Worm (Caenorhabditis elegans): ENCODE measurements around the gene fbxb-22.

The fbxb-22 gene

DNA sequence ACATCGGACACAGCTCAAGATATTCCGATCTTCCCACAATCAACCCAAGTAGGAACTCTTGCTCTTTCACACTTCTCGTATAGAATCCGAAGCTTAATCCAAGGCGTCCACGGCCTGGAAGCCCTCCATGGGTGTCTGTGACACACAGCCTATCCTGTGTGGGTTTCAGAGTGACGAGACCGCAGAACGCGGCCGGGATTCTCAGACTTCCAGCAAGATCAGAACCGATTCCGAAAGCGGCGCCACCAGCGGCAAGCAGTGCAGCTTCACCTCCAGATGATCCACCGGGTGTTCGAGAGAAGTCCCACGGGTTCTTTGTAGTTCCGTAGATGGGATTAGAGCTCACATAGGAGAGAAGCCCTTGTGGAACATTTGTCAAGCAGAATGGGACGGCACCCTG, 19.2 kb upstream of the fbxb-22 start:
- TF ChIP-seq dmd-4 (tag; optimal IDR thresholded peaks at IDR 0.05; ENCODE audit: borderline replicate concordance) (no peak), eyg-1 (tag; optimal IDR thresholded peaks at IDR 0.05) (no peak), dve-1 (tag; optimal IDR thresholded peaks at IDR 0.05) (no peak), ceh-34 (tag; optimal IDR thresholded peaks at IDR 0.05) (no peak), nhr-232 (tag; optimal IDR thresholded peaks at IDR 0.05) (no peak), rnt-1 (tag; optimal IDR thresholded peaks at IDR 0.05) (no peak), K02D7.2 (tag; optimal IDR thresholded peaks at IDR 0.05) (no peak), hlh-8 (tag; optimal IDR thresholded peaks at IDR 0.05) (no peak), pag-3 (tag; optimal IDR thresholded peaks at IDR 0.05; ENCODE audit: borderline replicate concordance) (no peak), sox-2 (GFP tag; IDR thresholded peaks at IDR 0.05) (no peak), odd-2 (tag; optimal IDR thresholded peaks at IDR 0.05) (no peak), hlh-30 (tag; optimal IDR thresholded peaks at IDR 0.05; ENCODE audit: insufficient read depth) (no peak), ceh-19 (GFP tag; optimal IDR thresholded peaks at IDR 0.05) (no peak), hlh-13 (GFP tag; optimal IDR thresholded peaks at IDR 0.05) (no peak), ama-1 (optimal IDR thresholded peaks at IDR 0.05) (no peak), ttx-3 (tag; optimal IDR thresholded peaks at IDR 0.05) (no peak), ceh-24 (tag; optimal IDR thresholded peaks at IDR 0.05) (no peak), madf-2 (tag; optimal IDR thresholded peaks at IDR 0.05) (no peak)

DNA sequence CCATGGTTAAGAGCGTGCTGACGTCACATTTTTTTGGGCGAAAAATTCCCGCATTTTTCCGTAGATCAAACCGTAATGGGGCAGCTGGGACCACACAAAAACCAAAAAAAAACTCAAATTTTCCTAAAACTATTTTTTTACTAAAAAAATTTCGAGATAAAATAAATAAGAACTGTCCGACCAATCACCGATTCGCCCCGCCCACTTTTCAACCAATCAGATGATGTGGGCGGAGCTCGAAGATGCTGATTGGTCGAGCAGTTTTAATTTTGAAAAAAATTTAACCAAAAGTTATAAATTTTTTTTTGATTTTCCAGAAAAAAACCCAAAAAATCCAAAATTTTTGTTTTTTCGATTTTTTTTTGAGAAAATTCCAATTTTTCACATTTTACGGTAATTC, 16.5 kb upstream of the fbxb-22 start:
- TF ChIP-seq madf-2 (tag; optimal IDR thresholded peaks at IDR 0.05) (no peak), nfya-1 (tag; optimal IDR thresholded peaks at IDR 0.05) (peak; percentile 60)

DNA sequence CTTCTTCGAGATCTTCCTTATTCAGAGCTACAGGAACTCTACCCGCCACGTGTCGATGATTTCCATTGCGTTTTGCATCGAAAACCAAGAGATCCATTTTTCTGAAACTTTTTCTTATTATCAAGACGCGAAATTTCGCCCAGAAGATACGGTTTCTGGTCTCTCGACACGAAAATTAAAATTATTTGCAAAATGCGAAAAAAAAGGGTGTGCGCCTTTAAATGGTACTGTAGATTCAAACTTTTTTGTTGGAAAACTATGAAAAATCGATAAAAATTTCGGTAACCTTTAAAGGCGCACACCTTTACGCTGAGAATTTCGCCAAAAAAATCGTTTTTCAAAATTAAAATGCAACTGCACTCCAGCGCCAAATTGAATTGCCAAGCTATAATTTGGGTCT, 14.6 kb upstream of the fbxb-22 start, which contains the start of gene tsen-2:
tsen-2 (minus strand) TSS at position 101 of the 400 bp plus-strand sequence.
- TF ChIP-seq unc-86 (tag; optimal IDR thresholded peaks at IDR 0.05), result no peak
- TF ChIP-seq tbx-2 (tag; optimal IDR thresholded peaks at IDR 0.05), result no peak
- no peak for TF ChIP-seq pat-9 (tag; optimal IDR thresholded peaks at IDR 0.05)
- no peak for TF ChIP-seq zip-5 (tag; optimal IDR thresholded peaks at IDR 0.05)
- TF ChIP-seq K09A11.1 (tag; optimal IDR thresholded peaks at IDR 0.05; ENCODE audit: insufficient read depth), result no peak
- no peak for TF ChIP-seq C38D4.7 (GFP tag; optimal IDR thresholded peaks at IDR 0.05)
- TF ChIP-seq fkh-6 (tag; optimal IDR thresholded peaks at IDR 0.05), result no peak
- no peak for TF ChIP-seq ref-2 (tag; optimal IDR thresholded peaks at IDR 0.05)
- TF ChIP-seq lin-11 (tag; optimal IDR thresholded peaks at IDR 0.05), result no peak
- no peak for TF ChIP-seq ceh-18 (tag; optimal IDR thresholded peaks at IDR 0.05)

DNA sequence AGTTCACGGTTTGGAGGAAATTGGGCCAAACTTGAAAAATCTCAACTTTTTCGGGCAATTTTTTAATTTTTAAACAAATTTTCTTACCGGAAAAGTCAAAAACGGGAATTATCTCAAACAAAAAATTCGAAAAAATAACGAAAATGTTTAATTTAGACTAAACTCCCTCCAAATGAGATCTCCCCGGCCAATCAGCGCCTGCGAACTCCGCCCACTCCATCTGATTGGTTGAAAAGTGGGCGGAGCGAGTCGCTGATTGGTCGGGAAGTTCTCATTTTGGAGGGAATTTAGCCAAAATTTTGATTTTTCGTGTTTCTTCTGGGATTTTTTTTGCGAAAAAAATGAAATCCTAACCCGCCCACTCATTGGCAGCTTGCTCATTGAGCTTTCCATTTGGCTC, 13.1 kb upstream of the fbxb-22 start:
- TF ChIP-seq ztf-16 (tag; optimal IDR thresholded peaks at IDR 0.05) (no peak), nfya-1 (tag; optimal IDR thresholded peaks at IDR 0.05) (peak; percentile 51)

DNA sequence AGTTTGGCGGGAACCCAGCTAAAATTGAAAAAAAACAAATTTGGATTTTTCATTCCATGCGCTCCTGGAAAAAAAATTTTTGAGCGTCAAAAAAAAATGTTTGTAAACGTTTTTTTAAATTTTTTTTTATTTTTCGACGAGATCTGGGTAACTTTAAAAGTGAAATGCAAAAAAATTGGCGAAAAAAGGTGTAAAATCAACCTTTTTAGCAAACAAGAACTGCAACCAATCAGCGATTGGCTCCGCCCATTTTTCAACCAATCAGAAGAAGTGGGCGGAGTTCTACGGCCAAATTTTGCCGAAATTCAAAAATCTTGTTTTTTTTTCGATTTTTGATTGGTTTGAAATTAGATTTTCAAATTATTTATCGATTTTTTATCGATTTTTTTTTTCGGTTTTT, 11.9 kb upstream of the fbxb-22 start:
- TF ChIP-seq syd-9 (tag; optimal IDR thresholded peaks at IDR 0.05), result no peak
- peak; percentile 72 for TF ChIP-seq nfya-1 (tag; optimal IDR thresholded peaks at IDR 0.05)

DNA sequence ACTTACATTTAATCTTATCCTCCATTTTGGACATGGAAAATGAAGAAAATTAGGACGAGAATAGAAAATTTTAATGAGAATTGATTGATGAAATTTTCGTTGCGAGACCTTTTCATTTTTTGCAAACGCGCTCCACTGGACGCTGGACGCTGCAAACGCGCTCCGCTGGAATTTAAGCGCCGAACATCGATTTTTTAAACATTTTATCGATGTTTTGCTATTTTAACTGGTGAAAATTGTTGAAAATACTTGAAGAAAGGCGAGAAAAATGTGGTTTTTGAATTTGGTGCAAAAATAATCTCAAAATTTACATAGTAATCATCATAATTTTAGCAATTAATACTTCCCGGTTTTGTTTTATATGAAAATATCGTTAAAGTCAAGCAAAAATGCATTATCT, 9.4 kb upstream of the fbxb-22 start, which contains the start of gene Y56A3A.41:
Y56A3A.41 (minus strand) TSS at position 101 of the 400 bp plus-strand sequence.
- no peak for TF ChIP-seq ztf-16 (tag; optimal IDR thresholded peaks at IDR 0.05)
- no peak for TF ChIP-seq hlh-8 (tag; optimal IDR thresholded peaks at IDR 0.05)
- no peak for TF ChIP-seq hlh-30 (tag; optimal IDR thresholded peaks at IDR 0.05; ENCODE audit: insufficient read depth)
- no peak for TF ChIP-seq ceh-30 (tag; optimal IDR thresholded peaks at IDR 0.05)
- TF ChIP-seq fkh-10 (GFP tag; optimal IDR thresholded peaks at IDR 0.05), result no peak
- no peak for TF ChIP-seq elt-4 (tag; optimal IDR thresholded peaks at IDR 0.05)
- no peak for TF ChIP-seq ceh-19 (GFP tag; optimal IDR thresholded peaks at IDR 0.05)
- TF ChIP-seq ets-4 (tag; optimal IDR thresholded peaks at IDR 0.05), result no peak
- no peak for TF ChIP-seq pax-1 (tag; optimal IDR thresholded peaks at IDR 0.05)
- TF ChIP-seq pqm-1 (tag; optimal IDR thresholded peaks at IDR 0.05), result no peak
- TF ChIP-seq ceh-9 (tag; optimal IDR thresholded peaks at IDR 0.05), result no peak
- no peak for TF ChIP-seq ceh-31 (tag; optimal IDR thresholded peaks at IDR 0.05)
